Worm (Caenorhabditis elegans) whole organism, mixed stage, embryonic: ENCODE measurements around the gene clec-41.

Source experiments
- elt-1 ChIP-seq: sonication (generic microtip); optimal IDR thresholded peaks from 2 replicates; lab custom pipeline; 2017; ENCODE audit warnings: missing genetic modification characterization, mild to moderate bottlenecking, missing compliant biosample characterization, antibody characterized with exemption, moderate library complexity, borderline replicate concordance; ENCODE audit not compliant: insufficient read depth
- ztf-11 ChIP-seq: fragments of 150-350 bp; optimal IDR thresholded peaks from 2 replicates; lab custom pipeline; 2014; ENCODE audit warnings: missing biosample characterization, missing genetic modification characterization

DNA sequence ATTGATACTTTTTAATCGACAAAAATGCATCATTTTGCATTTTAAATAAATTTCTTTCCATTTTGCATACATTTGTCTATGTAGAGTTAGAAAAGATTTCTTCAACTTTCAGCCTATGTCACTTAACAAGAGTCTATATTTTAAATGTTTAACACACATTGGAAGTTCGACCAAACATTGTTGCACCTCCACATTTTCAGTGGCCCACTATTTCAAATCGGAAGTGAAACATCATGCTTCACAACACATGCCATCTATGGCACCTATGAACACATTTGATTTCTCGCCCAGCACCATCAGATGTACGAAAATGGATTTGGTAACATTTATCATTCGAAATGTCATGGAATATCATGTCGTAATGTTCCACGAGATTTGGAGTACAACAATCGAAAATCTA lies 780 bp upstream of the clec-41 start, which contains the start of gene dhc-3:
- TF ChIP-seq elt-1 (tag; lab: Kevin White, UChicago) = no peak
- no peak for TF ChIP-seq ztf-11
